Fruit fly (Drosophila melanogaster) whole organism, embryonic: ENCODE measurements around the gene mRRF1.

Experiments
- Ada2b ChIP-seq: fragments of 200-800 bp; sonication (Bioruptor generic); IDR thresholded peaks from 2 replicates; pipeline ENCODE4 v1.3.6; 2022; ENCODE audit warnings: missing biosample characterization, missing genetic modification characterization
- Aef1 ChIP-seq: fragments of 200-800 bp; sonication (Bioruptor generic); IDR thresholded peaks from 3 replicates; pipeline ENCODE4 v1.3.6; 2022; ENCODE audit warnings: missing biosample characterization, missing genetic modification characterization
- Atf6 ChIP-seq: fragments of 200-800 bp; sonication (Bioruptor generic); IDR thresholded peaks from 2 replicates; pipeline ENCODE4 v1.3.6; 2022; ENCODE audit warnings: missing biosample characterization, missing genetic modification characterization
- BtbVII ChIP-seq: fragments of 200-800 bp; sonication (Bioruptor generic); optimal IDR thresholded peaks from 3 replicates; lab custom pipeline; 2017; ENCODE audit warnings: missing biosample characterization, mild to moderate bottlenecking, missing genetic modification characterization
- CG10321 ChIP-seq: fragments of 200-800 bp; sonication (Bioruptor generic); IDR thresholded peaks from 2 replicates; pipeline ENCODE4 v1.3.6; 2022; ENCODE audit warnings: missing biosample characterization, missing genetic modification characterization
- CG10543 ChIP-seq: fragments of 200-800 bp; sonication (Bioruptor generic); optimal IDR thresholded peaks from 3 replicates; lab custom pipeline; 2017; ENCODE audit warnings: missing biosample characterization, mild to moderate bottlenecking, missing genetic modification characterization, moderate library complexity
- CG11695 ChIP-seq: fragments of 200-800 bp; sonication (Bioruptor generic); IDR thresholded peaks from 3 replicates; pipeline ENCODE4 v1.3.6; 2022; ENCODE audit warnings: missing biosample characterization, missing genetic modification characterization
- CG15479 ChIP-seq: fragments of 200-800 bp; sonication (Bioruptor generic); optimal IDR thresholded peaks from 3 replicates; lab custom pipeline; 2019; ENCODE audit warnings: missing biosample characterization, mild to moderate bottlenecking, missing genetic modification characterization, moderate library complexity
- CG16779 ChIP-seq: fragments of 200-800 bp; sonication (Bioruptor generic); IDR thresholded peaks from 2 replicates; pipeline ENCODE4 v1.3.6; 2022; ENCODE audit warnings: missing biosample characterization, missing genetic modification characterization
- CG17385 ChIP-seq: fragments of 200-800 bp; sonication (Bioruptor generic); optimal IDR thresholded peaks from 3 replicates; lab custom pipeline; 2018; ENCODE audit warnings: missing biosample characterization, mild to moderate bottlenecking, missing genetic modification characterization
- CG2202 ChIP-seq: fragments of 200-800 bp; sonication (Bioruptor generic); optimal IDR thresholded peaks from 2 replicates; lab custom pipeline; 2018; ENCODE audit warnings: missing biosample characterization, mild to moderate bottlenecking, missing genetic modification characterization
- CG2889 ChIP-seq: fragments of 200-800 bp; sonication (Bioruptor generic); IDR thresholded peaks from 3 replicates; pipeline ENCODE4 v1.3.6; 2022; ENCODE audit warnings: missing biosample characterization, missing genetic modification characterization
- CG31365 ChIP-seq: fragments of 200-800 bp; sonication (Bioruptor generic); optimal IDR thresholded peaks from 2 replicates; lab custom pipeline; 2018; ENCODE audit warnings: missing biosample characterization, mild to moderate bottlenecking, missing genetic modification characterization
- CG32767 ChIP-seq: fragments of 200-800 bp; sonication (Bioruptor generic); IDR thresholded peaks from 2 replicates; pipeline ENCODE4 v1.3.6; 2022; ENCODE audit warnings: missing biosample characterization, missing genetic modification characterization
- CG34376 ChIP-seq: fragments of 200-800 bp; sonication (Bioruptor generic); optimal IDR thresholded peaks from 2 replicates; lab custom pipeline; 2018; ENCODE audit warnings: missing biosample characterization, mild to moderate bottlenecking, missing genetic modification characterization
- CG34422 ChIP-seq: fragments of 200-800 bp; sonication (Bioruptor generic); IDR thresholded peaks from 3 replicates; pipeline ENCODE4 v1.3.6; 2022; ENCODE audit warnings: missing biosample characterization, missing genetic modification characterization
- CG3995 ChIP-seq: fragments of 200-800 bp; sonication (Bioruptor generic); optimal IDR thresholded peaks from 3 replicates; lab custom pipeline; 2016; ENCODE audit warnings: missing biosample characterization, missing genetic modification characterization
- CG6689 ChIP-seq: fragments of 200-800 bp; sonication (Bioruptor generic); IDR thresholded peaks from 2 replicates; pipeline ENCODE4 v1.3.6; 2022; ENCODE audit warnings: missing biosample characterization, missing genetic modification characterization
- CG7963 ChIP-seq: fragments of 200-800 bp; sonication (Bioruptor generic); IDR thresholded peaks from 3 replicates; pipeline ENCODE4 v1.3.6; 2022; ENCODE audit warnings: missing biosample characterization, missing genetic modification characterization; ENCODE audit not compliant: partially characterized antibody
- CG7987 ChIP-seq: fragments of 200-800 bp; sonication (Bioruptor generic); optimal IDR thresholded peaks from 2 replicates; lab custom pipeline; 2018; ENCODE audit warnings: missing biosample characterization, mild to moderate bottlenecking, missing genetic modification characterization, moderate library complexity
- CG8388 ChIP-seq: fragments of 200-800 bp; sonication (Bioruptor generic); optimal IDR thresholded peaks from 2 replicates; lab custom pipeline; 2019; ENCODE audit warnings: missing biosample characterization, mild to moderate bottlenecking, missing genetic modification characterization, moderate library complexity
- Fer3 ChIP-seq: fragments of 200-800 bp; sonication (Bioruptor generic); optimal IDR thresholded peaks from 2 replicates; lab custom pipeline; 2018; ENCODE audit warnings: missing biosample characterization, mild to moderate bottlenecking, missing genetic modification characterization, moderate library complexity
- HLH4C ChIP-seq: fragments of 200-800 bp; sonication (Bioruptor generic); IDR thresholded peaks from 3 replicates; pipeline ENCODE4 v1.3.6; 2022; ENCODE audit warnings: missing biosample characterization, missing genetic modification characterization; ENCODE audit not compliant: partially characterized antibody
- Lim3 ChIP-seq: fragments of 200-800 bp; sonication (Bioruptor generic); IDR thresholded peaks from 2 replicates; pipeline ENCODE4 v1.3.6; 2022; ENCODE audit warnings: missing biosample characterization, missing genetic modification characterization
- MBD-R2 ChIP-seq: fragments of 200-800 bp; sonication (Bioruptor generic); IDR thresholded peaks from 2 replicates; pipeline ENCODE4 v1.3.6; 2022; ENCODE audit warnings: missing biosample characterization, missing genetic modification characterization
- Scr ChIP-seq: fragments of 200-800 bp; sonication (Bioruptor generic); IDR thresholded peaks from 2 replicates; pipeline ENCODE4 v1.3.6; 2022; ENCODE audit warnings: missing biosample characterization, missing genetic modification characterization; ENCODE audit not compliant: partially characterized antibody
- Sry-β ChIP-seq: fragments of 200-800 bp; sonication (Bioruptor generic); optimal IDR thresholded peaks from 2 replicates; lab custom pipeline; 2018; ENCODE audit warnings: missing biosample characterization, mild to moderate bottlenecking, missing genetic modification characterization, moderate library complexity
- Xrp1 ChIP-seq: fragments of 200-800 bp; sonication (Bioruptor generic); IDR thresholded peaks from 2 replicates; pipeline ENCODE4 v1.3.6; 2022; ENCODE audit warnings: missing biosample characterization, missing genetic modification characterization
- al ChIP-seq: fragments of 200-800 bp; sonication (Bioruptor generic); IDR thresholded peaks from 2 replicates; pipeline ENCODE4 v1.3.6; 2022; ENCODE audit warnings: missing biosample characterization, missing genetic modification characterization
- ash1 ChIP-seq: fragments of 200-800 bp; sonication (Bioruptor generic); optimal IDR thresholded peaks from 2 replicates; lab custom pipeline; 2018; ENCODE audit warnings: missing biosample characterization, mild to moderate bottlenecking, missing genetic modification characterization
- bowl ChIP-seq: fragments of 200-800 bp; sonication (Bioruptor generic); IDR thresholded peaks from 2 replicates; pipeline ENCODE4 v1.3.6; 2022; ENCODE audit warnings: missing biosample characterization, missing genetic modification characterization
- br ChIP-seq: fragments of >200 bp; optimal IDR thresholded peaks from 2 replicates; lab custom pipeline; 2017
- bsh ChIP-seq, 2 experiments: fragments of 200-800 bp; sonication (Bioruptor generic); optimal IDR thresholded peaks; 2 replicates each; lab custom pipeline; 2017 to 2018; ENCODE audit warnings: mild to moderate bottlenecking in 2 of 2, missing biosample characterization in 2 of 2, missing genetic modification characterization in 2 of 2, moderate library complexity in 1 of 2
- chinmo ChIP-seq: fragments of 200-800 bp; sonication (Bioruptor generic); IDR thresholded peaks from 4 replicates; pipeline ENCODE4 v1.3.6; 2022; ENCODE audit warnings: missing biosample characterization, missing genetic modification characterization; ENCODE audit not compliant: partially characterized antibody
- chm ChIP-seq: fragments of 200-800 bp; sonication (Bioruptor generic); IDR thresholded peaks from 2 replicates; pipeline ENCODE4 v1.3.6; 2022; ENCODE audit warnings: missing biosample characterization, missing genetic modification characterization
- dmrt11E ChIP-seq: fragments of 200-800 bp; sonication (Bioruptor generic); optimal IDR thresholded peaks from 3 replicates; lab custom pipeline; 2018; ENCODE audit warnings: missing biosample characterization, mild to moderate bottlenecking, missing genetic modification characterization, moderate library complexity
- eve ChIP-seq, 2 experiments: fragments of >200 bp; optimal IDR thresholded peaks; 2 replicates each; lab custom pipeline; 2017; ENCODE audit warnings: missing biosample characterization in 2 of 2, missing genetic modification characterization in 2 of 2
- exex ChIP-seq: fragments of 200-800 bp; sonication (Bioruptor generic); optimal IDR thresholded peaks from 4 replicates; lab custom pipeline; 2018; ENCODE audit warnings: missing biosample characterization, mild to moderate bottlenecking, missing genetic modification characterization, moderate library complexity
- grau ChIP-seq: fragments of 200-800 bp; optimal IDR thresholded peaks from 3 replicates; lab custom pipeline; 2019; ENCODE audit warnings: missing biosample characterization, mild to moderate bottlenecking, missing genetic modification characterization, moderate library complexity
- knrl ChIP-seq: fragments of 200-800 bp; sonication (Bioruptor generic); IDR thresholded peaks from 3 replicates; pipeline ENCODE4 v1.3.6; 2022; ENCODE audit warnings: missing biosample characterization, missing genetic modification characterization; ENCODE audit not compliant: partially characterized antibody
- lov ChIP-seq, 2 experiments: fragments of 200-800 bp in 1 of 2; fragments of >200 bp in 1 of 2; sonication (Bioruptor generic) in 1 of 2; IDR thresholded peaks in 1 of 2; optimal IDR thresholded peaks in 1 of 2; 2 replicates in 1 of 2; 3 replicates in 1 of 2; pipeline versions ENCODE4 v1.3.6 to Lab custom; 2017 to 2022; ENCODE audit warnings: missing biosample characterization in 1 of 2, missing genetic modification characterization in 1 of 2
- pb ChIP-seq: fragments of 200-800 bp; sonication (Bioruptor generic); optimal IDR thresholded peaks from 3 replicates; lab custom pipeline; 2016; ENCODE audit warnings: missing biosample characterization, missing genetic modification characterization
- sisA ChIP-seq: fragments of 200-800 bp; sonication (Bioruptor generic); IDR thresholded peaks from 2 replicates; pipeline ENCODE4 v1.3.6; 2022; ENCODE audit warnings: missing biosample characterization, missing genetic modification characterization
- so ChIP-seq: fragments of 200-800 bp; sonication (Bioruptor generic); IDR thresholded peaks from 3 replicates; pipeline ENCODE4 v1.3.6; 2022; ENCODE audit warnings: missing biosample characterization, missing genetic modification characterization
- sob ChIP-seq: fragments of 200-800 bp; sonication (Bioruptor generic); IDR thresholded peaks from 2 replicates; pipeline ENCODE4 v1.3.6; 2022; ENCODE audit warnings: missing biosample characterization, missing genetic modification characterization
- sqz ChIP-seq: fragments of 200-800 bp; sonication (Bioruptor generic); optimal IDR thresholded peaks from 3 replicates; lab custom pipeline; 2018; ENCODE audit warnings: missing biosample characterization, mild to moderate bottlenecking, missing genetic modification characterization
- tx ChIP-seq: fragments of 200-800 bp; sonication (Bioruptor generic); optimal IDR thresholded peaks from 2 replicates; lab custom pipeline; 2016; ENCODE audit warnings: missing biosample characterization, missing genetic modification characterization
- vnd ChIP-seq: fragments of 200-800 bp; sonication (Bioruptor generic); IDR thresholded peaks from 3 replicates; pipeline ENCODE4 v1.3.6; 2022; ENCODE audit warnings: missing biosample characterization, missing genetic modification characterization; ENCODE audit not compliant: partially characterized antibody
- yki ChIP-seq: fragments of >200 bp; optimal IDR thresholded peaks from 3 replicates; lab custom pipeline; 2018

Gene mRRF1

dm6 chr3L:9401354-9402156 lies 37.4 kb downstream of the mRRF1 start:
- TF ChIP-seq chinmo (GFP tag; lab: Robert Waterston, UW) (peak; percentile 83; the same call in 3 of the 4 replicates), Fer3 (tag; lab: Kevin White, UChicago) (no peak), MBD-R2 (GFP tag; lab: Robert Waterston, UW) (peak; percentile 20; the same call in 1 of the 2 replicates), ash1 (GFP tag; lab: Kevin White, UChicago) (no peak), CG8388 (GFP tag; lab: Kevin White, UChicago) (no peak), Atf6 (GFP tag; lab: Robert Waterston, UW) (0 out of 2 replicates have a peak, but pooled peaks have one; percentile 13), CG7963 (GFP tag; lab: Robert Waterston, UW) (no peak), lov (optimal IDR thresholded peaks at IDR 0.05; lab: Kevin White, UChicago) (no peak), lov (GFP tag; IDR thresholded peaks at IDR 0.05; lab: Robert Waterston, UW) (no peak), yki (lab: Kevin White, UChicago) (peak; percentile 55), CG10543 (GFP tag; lab: Kevin White, UChicago) (no peak), so (GFP tag; lab: Robert Waterston, UW) (peak; percentile 42; the same call in 1 of the 3 replicates), Scr (GFP tag; lab: Robert Waterston, UW) (no peak), CG34422 (peak; percentile 6; the same call in 1 of the 3 replicates), eve (GFP tag; optimal IDR thresholded peaks at IDR 0.05; lab: Kevin White, UChicago) (peak in 1 of 2 experiments; percentile 85), Aef1 (GFP tag; lab: Robert Waterston, UW) (no peak), sob (GFP tag; lab: Robert Waterston, UW) (no peak), CG7987 (no peak), CG34376 (GFP tag; lab: Kevin White, UChicago) (peak; percentile 10), Xrp1 (GFP tag; lab: Robert Waterston, UW) (no peak), br (lab: Kevin White, UChicago) (no peak), sisA (GFP tag; lab: Robert Waterston, UW) (no peak), chm (GFP tag; lab: Robert Waterston, UW) (peak; percentile 59; the same call in 1 of the 2 replicates), BtbVII (GFP tag; lab: Kevin White, UChicago) (peak; percentile 85), CG16779 (GFP tag; lab: Robert Waterston, UW) (no peak), vnd (GFP tag; lab: Robert Waterston, UW) (no peak), CG3995 (GFP tag; lab: Kevin White, UChicago) (no peak), Lim3 (no peak), Sry-β (no peak), CG2202 (tag; lab: Kevin White, UChicago) (no peak), bsh (GFP tag; optimal IDR thresholded peaks at IDR 0.05; lab: Kevin White, UChicago) (peak in 1 of 2 experiments; percentile 12), dmrt11E (tag; lab: Kevin White, UChicago) (no peak), CG11695 (GFP tag; lab: Robert Waterston, UW) (0 out of 3 replicates have a peak, but pooled peaks have one; percentile 6), CG31365 (tag; lab: Kevin White, UChicago) (no peak), exex (tag; lab: Kevin White, UChicago) (peak; percentile 26), grau (tag; lab: Kevin White, UChicago) (no peak), tx (no peak), CG15479 (GFP tag; lab: Kevin White, UChicago) (peak; percentile 91), CG2889 (GFP tag; lab: Robert Waterston, UW) (no peak), CG32767 (GFP tag; lab: Robert Waterston, UW) (peak; percentile 22; the same call in 1 of the 2 replicates), sqz (GFP tag; lab: Kevin White, UChicago) (peak; percentile 22), Ada2b (GFP tag; lab: Robert Waterston, UW) (no peak), pb (no peak), CG10321 (GFP tag; lab: Robert Waterston, UW) (peak; percentile 58; the same call in 1 of the 2 replicates), CG17385 (GFP tag; lab: Kevin White, UChicago) (peak; percentile 11), CG6689 (GFP tag; lab: Robert Waterston, UW) (no peak), al (GFP tag; lab: Robert Waterston, UW) (no peak), HLH4C (GFP tag; lab: Robert Waterston, UW) (no peak), bowl (GFP tag; lab: Robert Waterston, UW) (no peak), knrl (GFP tag; lab: Robert Waterston, UW) (no peak)
